Worm (Caenorhabditis elegans) whole organism, L1 larva: ENCODE data around the gene str-93.

Source experiments
- aly-2 ChIP-seq: fragments of 150-350 bp; optimal IDR thresholded peaks from 2 replicates; lab custom pipeline; 2014; ENCODE audit warnings: missing biosample characterization, missing genetic modification characterization
- blmp-1 ChIP-seq: fragments of 150-350 bp; optimal IDR thresholded peaks from 2 replicates; lab custom pipeline; 2014; ENCODE audit warnings: missing biosample characterization, missing genetic modification characterization
- ceh-88 ChIP-seq: fragments of 200-800 bp; sonication (Bioruptor generic); IDR thresholded peaks from 2 replicates; pipeline ENCODE4 v1.3.6; 2022; ENCODE audit warnings: missing genetic modification characterization, missing compliant biosample characterization
- dpl-1 ChIP-seq, 3 experiments: fragments of 150-350 bp in 2 of 3; sonication (generic microtip) in 1 of 3; optimal IDR thresholded peaks; 2 replicates each; lab custom pipeline; 2014 to 2017; ENCODE audit warnings: missing biosample characterization in 3 of 3, missing genetic modification characterization in 3 of 3, missing genetic modification reagents in 3 of 3
- egl-27 ChIP-seq, 2 experiments: fragments of 150-350 bp in 1 of 2; sonication (generic microtip); optimal IDR thresholded peaks; 3 replicates each; lab custom pipeline; 2017 to 2018; ENCODE audit warnings: missing biosample characterization in 2 of 2, missing genetic modification characterization in 2 of 2, missing genetic modification reagents in 2 of 2
- fkh-10 ChIP-seq: sonication (generic microtip); optimal IDR thresholded peaks from 2 replicates; lab custom pipeline; 2017; ENCODE audit warnings: missing biosample characterization, missing genetic modification reagents, missing genetic modification characterization
- fkh-4 ChIP-seq: sonication (generic microtip); optimal IDR thresholded peaks from 2 replicates; lab custom pipeline; 2016; ENCODE audit warnings: missing compliant biosample characterization, missing genetic modification characterization, borderline replicate concordance
- nhr-12 ChIP-seq: sonication (generic microtip); optimal IDR thresholded peaks from 2 replicates; lab custom pipeline; 2017; ENCODE audit warnings: missing biosample characterization, missing genetic modification characterization
- nhr-28 ChIP-seq: fragments of 150-350 bp; optimal IDR thresholded peaks from 2 replicates; lab custom pipeline; 2014; ENCODE audit warnings: missing biosample characterization, missing genetic modification characterization
- nhr-71 ChIP-seq: sonication (generic microtip); optimal IDR thresholded peaks from 2 replicates; lab custom pipeline; 2016; ENCODE audit warnings: mild to moderate bottlenecking, missing genetic modification characterization, moderate library complexity, missing compliant biosample characterization
- sox-4 ChIP-seq: sonication (generic microtip); optimal IDR thresholded peaks from 2 replicates; lab custom pipeline; 2016; ENCODE audit warnings: missing genetic modification characterization, missing compliant biosample characterization
- xbp-1 ChIP-seq: sonication (generic microtip); optimal IDR thresholded peaks from 2 replicates; lab custom pipeline; 2016; ENCODE audit warnings: missing genetic modification characterization, missing compliant biosample characterization

DNA sequence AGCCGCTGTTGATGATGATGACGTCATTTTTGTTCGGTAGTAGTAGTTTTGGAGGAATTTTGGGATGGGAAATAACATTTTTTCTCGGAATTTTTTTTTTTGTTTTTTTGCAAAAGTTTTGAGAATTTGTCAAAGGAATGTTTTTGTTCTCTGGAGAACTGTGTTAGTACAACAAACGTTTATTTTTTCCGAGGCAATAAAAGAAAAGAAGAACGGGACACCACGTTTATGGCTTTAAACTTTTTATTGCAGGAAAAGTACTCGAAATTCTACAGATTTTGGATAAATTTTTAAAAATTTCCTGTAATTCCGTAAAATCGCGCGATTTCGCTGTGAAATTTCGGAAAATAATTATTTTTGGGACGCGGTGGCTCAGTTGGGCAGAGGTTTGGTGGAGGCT, 17.7 kb upstream of the str-93 start, which contains the start of gene F59A1.13:
- no peak for TF ChIP-seq fkh-10 (GFP tag; lab: Kevin White, UChicago)
- no peak for TF ChIP-seq blmp-1 (tag; lab: Kevin White, UChicago)
- no peak for TF ChIP-seq sox-4 (tag; lab: Kevin White, UChicago)
- TF ChIP-seq egl-27 (tag; optimal IDR thresholded peaks at IDR 0.05; lab: Kevin White, UChicago) = no peak
- TF ChIP-seq nhr-28 (tag; lab: Kevin White, UChicago) = no peak
- TF ChIP-seq aly-2 (tag; lab: Kevin White, UChicago) = no peak
- TF ChIP-seq ceh-88 (GFP tag; lab: Robert Waterston, UW) = no peak
- no peak for TF ChIP-seq dpl-1 (GFP tag; optimal IDR thresholded peaks at IDR 0.05; lab: Kevin White, UChicago)
- TF ChIP-seq fkh-4 = no peak
- no peak for TF ChIP-seq nhr-71 (tag; lab: Kevin White, UChicago)
- TF ChIP-seq xbp-1 = no peak
- no peak for TF ChIP-seq nhr-12 (tag; lab: Kevin White, UChicago)
